Worm (Caenorhabditis elegans) whole organism, L2 larva: ENCODE measurements around the gene sqv-8.

ENCODE experiments used
- R02D3.7 ChIP-seq: fragments of 150-350 bp; optimal IDR thresholded peaks from 2 replicates; lab custom pipeline; 2014; ENCODE audit warnings: missing biosample characterization, missing genetic modification characterization
- ama-1 ChIP-seq: fragments of 150-350 bp; optimal IDR thresholded peaks from 2 replicates; lab custom pipeline; 2018; ENCODE audit warnings: inconsistent platforms
- ceh-16 ChIP-seq: fragments of 150-350 bp; optimal IDR thresholded peaks from 2 replicates; lab custom pipeline; 2014; ENCODE audit warnings: missing biosample characterization, missing genetic modification characterization
- egl-27 ChIP-seq: sonication (generic microtip); optimal IDR thresholded peaks from 3 replicates; lab custom pipeline; 2017; ENCODE audit warnings: missing biosample characterization, missing genetic modification reagents, missing genetic modification characterization
- lsy-2 ChIP-seq, 2 experiments: fragments of 150-350 bp in 1 of 2; sonication (generic microtip) in 1 of 2; optimal IDR thresholded peaks; 2 replicates each; lab custom pipeline; 2014 to 2017; ENCODE audit warnings: missing biosample characterization in 2 of 2, missing genetic modification characterization in 2 of 2
- mdl-1 ChIP-seq, 2 experiments: fragments of 150-350 bp in 1 of 2; sonication (generic microtip) in 1 of 2; optimal IDR thresholded peaks; 2 replicates each; lab custom pipeline; 2017; ENCODE audit warnings: missing biosample characterization in 2 of 2, missing genetic modification characterization in 2 of 2
- nhr-10 ChIP-seq: sonication (generic microtip); optimal IDR thresholded peaks from 2 replicates; lab custom pipeline; 2017; ENCODE audit warnings: missing biosample characterization, missing genetic modification characterization
- nhr-11 ChIP-seq: fragments of 150-350 bp; optimal IDR thresholded peaks from 2 replicates; lab custom pipeline; 2014; ENCODE audit warnings: missing biosample characterization, missing genetic modification characterization
- nhr-129 ChIP-seq: fragments of 150-350 bp; optimal IDR thresholded peaks from 2 replicates; lab custom pipeline; 2014; ENCODE audit warnings: missing biosample characterization, missing genetic modification characterization
- nhr-237 ChIP-seq: fragments of 150-350 bp; optimal IDR thresholded peaks from 2 replicates; lab custom pipeline; 2014; ENCODE audit warnings: missing biosample characterization, missing genetic modification characterization
- nhr-6 ChIP-seq: fragments of 150-350 bp; optimal IDR thresholded peaks from 2 replicates; lab custom pipeline; 2014; ENCODE audit warnings: missing biosample characterization, missing genetic modification characterization
- nhr-77 ChIP-seq: fragments of 150-350 bp; optimal IDR thresholded peaks from 2 replicates; lab custom pipeline; 2014; ENCODE audit warnings: missing biosample characterization, missing genetic modification characterization
- skn-1 ChIP-seq: sonication (generic microtip); optimal IDR thresholded peaks from 2 replicates; lab custom pipeline; 2017; ENCODE audit warnings: missing biosample characterization, missing genetic modification characterization
- unc-62 ChIP-seq: fragments of 150-350 bp; optimal IDR thresholded peaks from 2 replicates; lab custom pipeline; 2014; ENCODE audit warnings: missing biosample characterization, missing genetic modification reagents, missing genetic modification characterization

DNA sequence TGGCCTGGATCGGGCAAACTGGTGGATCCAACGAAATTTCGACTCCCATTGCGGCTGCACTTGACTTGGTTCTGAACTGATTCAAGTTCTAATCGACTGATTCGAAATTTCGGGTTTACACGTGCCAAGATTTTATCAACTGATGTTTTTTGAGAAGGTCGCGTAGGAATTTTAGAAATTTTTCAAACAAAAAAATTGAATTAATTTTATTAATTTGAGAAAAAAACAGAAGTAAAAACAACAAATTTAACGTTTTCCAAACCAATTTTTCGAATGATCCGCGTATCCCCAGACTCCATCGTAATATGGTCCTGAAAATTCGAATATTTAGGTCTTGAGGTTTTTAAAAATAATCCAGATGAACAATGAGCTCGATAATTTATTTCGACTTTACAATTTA is 6.1 kb downstream of the sqv-8 start, which contains the start of gene ZK1307.3:
- no peak for TF ChIP-seq R02D3.7 (tag; lab: Kevin White, UChicago)
- TF ChIP-seq nhr-6 = no peak
- no peak for TF ChIP-seq unc-62 (GFP tag; lab: Kevin White, UChicago)
- TF ChIP-seq egl-27 = no peak
- TF ChIP-seq nhr-11 (tag; lab: Kevin White, UChicago) = no peak
- TF ChIP-seq ama-1 = no peak
- TF ChIP-seq nhr-237 (tag; lab: Kevin White, UChicago) = no peak
- TF ChIP-seq ceh-16 (tag; lab: Kevin White, UChicago) = no peak
- no peak for TF ChIP-seq nhr-129 (tag; lab: Kevin White, UChicago)
- no peak for TF ChIP-seq mdl-1 (tag; optimal IDR thresholded peaks at IDR 0.05; lab: Kevin White, UChicago)
- TF ChIP-seq nhr-10 = no peak
- TF ChIP-seq skn-1 (tag; lab: Kevin White, UChicago) = no peak
- no peak for TF ChIP-seq nhr-77 (tag; lab: Kevin White, UChicago)
- no peak for TF ChIP-seq lsy-2 (tag; optimal IDR thresholded peaks at IDR 0.05; lab: Kevin White, UChicago)
